Fruit fly (Drosophila melanogaster) whole organism, adult: ENCODE data around the gene CG11986.

Experiments used
- CG11617 ChIP-seq: fragments of 200-800 bp; sonication (Bioruptor generic); optimal IDR thresholded peaks from 2 replicates; lab custom pipeline; 2017; ENCODE audit warnings: mild to moderate bottlenecking, missing biosample characterization, missing genetic modification reagents, missing genetic modification characterization
- CG12768 ChIP-seq: fragments of 200-800 bp; sonication (Bioruptor generic); optimal IDR thresholded peaks from 2 replicates; lab custom pipeline; 2017; ENCODE audit warnings: missing biosample characterization, missing genetic modification characterization, mild to moderate bottlenecking, moderate library complexity, missing genetic modification reagents
- CG14711 ChIP-seq: fragments of 200-800 bp; sonication (Bioruptor generic); optimal IDR thresholded peaks from 2 replicates; lab custom pipeline; 2018; ENCODE audit warnings: missing biosample characterization, mild to moderate bottlenecking, missing genetic modification characterization, moderate library complexity
- CG1620 ChIP-seq: fragments of 200-800 bp; sonication (Bioruptor generic); optimal IDR thresholded peaks from 2 replicates; lab custom pipeline; 2016; ENCODE audit warnings: missing biosample characterization, missing genetic modification characterization
- CG33017 ChIP-seq: fragments of 200-800 bp; sonication (Bioruptor generic); optimal IDR thresholded peaks from 2 replicates; lab custom pipeline; 2018; ENCODE audit warnings: missing biosample characterization, mild to moderate bottlenecking, missing genetic modification characterization, moderate library complexity
- CG5204 ChIP-seq: fragments of 200-800 bp; sonication (Bioruptor generic); optimal IDR thresholded peaks from 2 replicates; lab custom pipeline; 2016; ENCODE audit warnings: missing biosample characterization, missing genetic modification characterization
- CG7045 ChIP-seq: fragments of 200-800 bp; sonication (Bioruptor generic); optimal IDR thresholded peaks from 2 replicates; lab custom pipeline; 2017; ENCODE audit warnings: missing biosample characterization, mild to moderate bottlenecking, missing genetic modification characterization
- CG7101 ChIP-seq: fragments of 200-800 bp; sonication (Bioruptor generic); optimal IDR thresholded peaks from 2 replicates; lab custom pipeline; 2018; ENCODE audit warnings: missing biosample characterization, mild to moderate bottlenecking, missing genetic modification characterization, moderate library complexity
- Clk ChIP-seq: fragments of 200-800 bp; sonication (Bioruptor generic); optimal IDR thresholded peaks from 2 replicates; lab custom pipeline; 2017; ENCODE audit warnings: missing biosample characterization, missing genetic modification characterization
- Crg-1 ChIP-seq: fragments of 200-800 bp; sonication (Bioruptor generic); optimal IDR thresholded peaks from 2 replicates; lab custom pipeline; 2016; ENCODE audit warnings: missing biosample characterization, missing genetic modification characterization
- Hr96 ChIP-seq: fragments of 200-800 bp; sonication (Bioruptor generic); optimal IDR thresholded peaks from 2 replicates; lab custom pipeline; 2016; ENCODE audit warnings: missing biosample characterization, missing genetic modification characterization
- Mnt ChIP-seq: fragments of 200-800 bp; sonication (Bioruptor generic); optimal IDR thresholded peaks from 2 replicates; lab custom pipeline; 2016; ENCODE audit warnings: missing biosample characterization, mild to moderate bottlenecking, missing genetic modification characterization
- bab1 ChIP-seq: fragments of 200-800 bp; sonication (Bioruptor generic); optimal IDR thresholded peaks from 3 replicates; lab custom pipeline; 2019; ENCODE audit warnings: missing biosample characterization, mild to moderate bottlenecking, missing genetic modification characterization, moderate library complexity
- cic ChIP-seq: fragments of 200-800 bp; sonication (Bioruptor generic); optimal IDR thresholded peaks from 2 replicates; lab custom pipeline; 2017; ENCODE audit warnings: missing biosample characterization, mild to moderate bottlenecking, missing genetic modification characterization, moderate library complexity
- cnc ChIP-seq, 2 experiments: fragments of >200 bp; optimal IDR thresholded peaks; 2 replicates each; lab custom pipeline; 2017
- kay ChIP-seq: fragments of 200-800 bp; sonication (Bioruptor generic); peaks from one replicate; lab custom pipeline; 2016; ENCODE audit warnings: missing biosample characterization, missing genetic modification characterization, borderline replicate concordance
- ovo ChIP-seq: fragments of 200-800 bp; sonication (Bioruptor generic); optimal IDR thresholded peaks from 2 replicates; lab custom pipeline; 2016; ENCODE audit warnings: missing biosample characterization, missing genetic modification characterization
- pad ChIP-seq: fragments of 200-800 bp; sonication (Bioruptor generic); optimal IDR thresholded peaks from 3 replicates; lab custom pipeline; 2017; ENCODE audit warnings: missing biosample characterization, missing genetic modification characterization, mild to moderate bottlenecking, moderate library complexity, missing genetic modification reagents
- tj ChIP-seq: fragments of 200-800 bp; sonication (Bioruptor generic); optimal IDR thresholded peaks from 3 replicates; lab custom pipeline; 2017; ENCODE audit warnings: missing biosample characterization, mild to moderate bottlenecking, missing genetic modification characterization, moderate library complexity
- toe ChIP-seq: fragments of 200-800 bp; sonication (Bioruptor generic); optimal IDR thresholded peaks from 2 replicates; lab custom pipeline; 2016; ENCODE audit warnings: missing biosample characterization, missing genetic modification characterization

The CG11986 gene

dm6 chr3R:9035252-9035651 is 20.0 kb downstream of the CG11986 start:
- no peak for TF ChIP-seq tj (GFP tag; lab: Kevin White, UChicago)
- no peak for TF ChIP-seq Hr96 (GFP tag; lab: Kevin White, UChicago)
- TF ChIP-seq CG12768: no peak
- no peak for TF ChIP-seq CG11617 (GFP tag; lab: Kevin White, UChicago)
- no peak for TF ChIP-seq bab1 (GFP tag; lab: Kevin White, UChicago)
- no peak for TF ChIP-seq CG1620
- no peak for TF ChIP-seq cic (GFP tag; lab: Kevin White, UChicago)
- TF ChIP-seq ovo (GFP tag; lab: Kevin White, UChicago): no peak
- no peak for TF ChIP-seq kay (GFP tag; lab: Kevin White, UChicago)
- TF ChIP-seq toe: no peak
- no peak for TF ChIP-seq CG7101 (tag; lab: Kevin White, UChicago)
- no peak for TF ChIP-seq Clk (GFP tag; lab: Kevin White, UChicago)

dm6 chr3R:9037946-9038345 is 22.7 kb downstream of the CG11986 start:
- TF ChIP-seq CG14711 (tag; lab: Kevin White, UChicago) (no peak), Mnt (GFP tag; lab: Kevin White, UChicago) (no peak), CG33017 (tag; lab: Kevin White, UChicago) (no peak), CG11617 (GFP tag; lab: Kevin White, UChicago) (no peak), cic (GFP tag; lab: Kevin White, UChicago) (no peak), tj (GFP tag; lab: Kevin White, UChicago) (no peak), Clk (GFP tag; lab: Kevin White, UChicago) (no peak), toe (no peak), bab1 (GFP tag; lab: Kevin White, UChicago) (no peak), Crg-1 (GFP tag; lab: Kevin White, UChicago) (no peak)

- no peak for TF ChIP-seq ovo (GFP tag; lab: Kevin White, UChicago)
- no peak for TF ChIP-seq Clk (GFP tag; lab: Kevin White, UChicago)
- TF ChIP-seq CG11617 (GFP tag; lab: Kevin White, UChicago): peak; percentile 49
- peak; percentile 31 for TF ChIP-seq CG12768
- peak; percentile 21 for TF ChIP-seq CG14711 (tag; lab: Kevin White, UChicago)
- peak; percentile 53 for TF ChIP-seq Crg-1 (GFP tag; lab: Kevin White, UChicago)
- TF ChIP-seq cnc (optimal IDR thresholded peaks at IDR 0.05; lab: Kevin White, UChicago): no peak
- no peak for TF ChIP-seq tj (GFP tag; lab: Kevin White, UChicago)
- TF ChIP-seq kay (GFP tag; lab: Kevin White, UChicago): peak; percentile 62
- TF ChIP-seq CG33017 (tag; lab: Kevin White, UChicago): peak; percentile 14
- peak; percentile 59 for TF ChIP-seq cic (GFP tag; lab: Kevin White, UChicago)
- TF ChIP-seq CG7101 (tag; lab: Kevin White, UChicago): peak; percentile 41
- TF ChIP-seq CG7045 (GFP tag; lab: Kevin White, UChicago): no peak
- no peak for TF ChIP-seq toe
- peak; percentile 78 for TF ChIP-seq pad (GFP tag; lab: Kevin White, UChicago)
- TF ChIP-seq Mnt (GFP tag; lab: Kevin White, UChicago): peak; percentile 60
- no peak for TF ChIP-seq Hr96 (GFP tag; lab: Kevin White, UChicago)
- peak; percentile 66 for TF ChIP-seq bab1 (GFP tag; lab: Kevin White, UChicago)
- peak; percentile 32 for TF ChIP-seq CG1620
These were observed 23.4 kb downstream of the CG11986 start, which contains the start of gene hyx for dm6 chr3R:9038652-9039051. Gene hyx (plus strand): TSS chr3R:9038760.

dm6 chr3R:9039448-9039847 is 24.2 kb downstream of the CG11986 start, which contains the start of gene neur:
Gene neur (minus strand): TSS chr3R:9039471.
- TF ChIP-seq CG5204 (GFP tag; lab: Kevin White, UChicago) (no peak), CG7101 (tag; lab: Kevin White, UChicago) (peak; percentile 3), Clk (GFP tag; lab: Kevin White, UChicago) (no peak), Crg-1 (GFP tag; lab: Kevin White, UChicago) (peak; percentile 8), CG7045 (GFP tag; lab: Kevin White, UChicago) (peak; percentile 39), CG33017 (tag; lab: Kevin White, UChicago) (no peak), pad (GFP tag; lab: Kevin White, UChicago) (peak; percentile 50), CG1620 (peak; percentile 51), CG14711 (tag; lab: Kevin White, UChicago) (peak; percentile 7), toe (no peak), ovo (GFP tag; lab: Kevin White, UChicago) (peak; percentile 22), bab1 (GFP tag; lab: Kevin White, UChicago) (peak; percentile 69), CG12768 (no peak), tj (GFP tag; lab: Kevin White, UChicago) (peak; percentile 34), Hr96 (GFP tag; lab: Kevin White, UChicago) (no peak), cnc (optimal IDR thresholded peaks at IDR 0.05; lab: Kevin White, UChicago) (no peak), CG11617 (GFP tag; lab: Kevin White, UChicago) (peak; percentile 14), cic (GFP tag; lab: Kevin White, UChicago) (peak; percentile 46), kay (GFP tag; lab: Kevin White, UChicago) (no peak), Mnt (GFP tag; lab: Kevin White, UChicago) (peak; percentile 42)

dm6 chr3R:9043610-9044009 is 28.4 kb downstream of the CG11986 start:
- TF ChIP-seq kay (GFP tag; lab: Kevin White, UChicago): peak; percentile 97
- TF ChIP-seq Mnt (GFP tag; lab: Kevin White, UChicago): peak; percentile 31
- peak; percentile 70 for TF ChIP-seq cic (GFP tag; lab: Kevin White, UChicago)
- no peak for TF ChIP-seq CG14711 (tag; lab: Kevin White, UChicago)

dm6 chr3R:9045733-9046132 is 30.5 kb downstream of the CG11986 start:
- TF ChIP-seq tj (GFP tag; lab: Kevin White, UChicago) (no peak), bab1 (GFP tag; lab: Kevin White, UChicago) (no peak), cic (GFP tag; lab: Kevin White, UChicago) (no peak), toe (no peak), pad (GFP tag; lab: Kevin White, UChicago) (no peak), Clk (GFP tag; lab: Kevin White, UChicago) (no peak), Mnt (GFP tag; lab: Kevin White, UChicago) (no peak), CG33017 (tag; lab: Kevin White, UChicago) (no peak), Crg-1 (GFP tag; lab: Kevin White, UChicago) (no peak), CG12768 (no peak), CG11617 (GFP tag; lab: Kevin White, UChicago) (no peak)
